Worm (Caenorhabditis elegans): ENCODE measurements around the gene acly-1.

DNA sequence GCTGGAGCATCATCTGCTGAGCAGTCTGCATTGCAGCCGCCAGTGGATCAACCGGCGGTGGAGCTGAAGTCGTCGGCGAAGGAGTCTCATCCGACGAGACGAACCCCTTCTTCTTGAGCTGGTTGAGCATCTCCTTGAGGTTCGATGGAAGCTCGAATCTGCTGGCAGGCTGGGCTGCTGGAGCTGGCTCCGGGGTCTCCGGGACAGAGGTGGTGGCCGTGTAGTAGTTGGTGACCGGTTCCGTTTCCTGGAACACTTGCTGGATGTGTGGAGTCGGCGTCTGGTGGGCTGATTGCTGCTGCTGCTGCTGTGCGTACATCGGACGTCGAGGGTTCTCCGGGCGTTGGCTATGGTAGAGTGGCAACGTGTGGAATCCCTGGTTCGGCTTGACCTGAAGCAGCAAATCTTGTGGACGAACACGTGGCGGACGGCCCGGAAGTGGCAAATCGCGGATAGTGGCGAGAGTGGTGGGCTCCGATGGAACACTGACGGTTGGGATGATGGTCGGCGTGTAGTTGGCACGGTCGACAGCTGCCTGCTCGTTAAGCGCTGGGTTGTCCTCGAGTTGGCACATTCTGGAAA lies 37.6 kb upstream of the acly-1 start:
- TF ChIP-seq ama-1 (optimal IDR thresholded peaks at IDR 0.05) (no peak), tbx-11 (GFP tag; IDR thresholded peaks at IDR 0.05) (no peak), scrt-1 (GFP tag; IDR thresholded peaks at IDR 0.05) (no peak), hnd-1 (tag; optimal IDR thresholded peaks at IDR 0.05) (no peak)
